Worm (Caenorhabditis elegans) whole organism, mixed stage, embryonic: Measurements from ENCODE around the gene col-185.

ENCODE experiments used
- ces-1 ChIP-seq: fragments of 150-350 bp; optimal IDR thresholded peaks from 2 replicates; lab custom pipeline; 2014; ENCODE audit warnings: missing biosample characterization, missing genetic modification reagents, missing genetic modification characterization
- elt-1 ChIP-seq: sonication (generic microtip); optimal IDR thresholded peaks from 2 replicates; lab custom pipeline; 2017; ENCODE audit warnings: missing genetic modification characterization, mild to moderate bottlenecking, missing compliant biosample characterization, antibody characterized with exemption, moderate library complexity, borderline replicate concordance; ENCODE audit not compliant: insufficient read depth
- elt-3 ChIP-seq: fragments of 150-350 bp; optimal IDR thresholded peaks from 2 replicates; lab custom pipeline; 2014; ENCODE audit warnings: missing biosample characterization, missing genetic modification characterization
- ham-2 ChIP-seq: fragments of 200-800 bp; sonication (Bioruptor generic); optimal IDR thresholded peaks from 2 replicates; lab custom pipeline; 2018; ENCODE audit warnings: mild to moderate bottlenecking, missing genetic modification characterization, missing compliant biosample characterization
- hlh-1 ChIP-seq: fragments of 150-350 bp; optimal IDR thresholded peaks from 2 replicates; lab custom pipeline; 2014; ENCODE audit warnings: missing biosample characterization, missing genetic modification reagents, missing genetic modification characterization
- lin-13 ChIP-seq: fragments of 150-350 bp; optimal IDR thresholded peaks from 2 replicates; lab custom pipeline; 2014; ENCODE audit warnings: missing biosample characterization, missing genetic modification characterization
- nhr-12 ChIP-seq: fragments of 150-350 bp; optimal IDR thresholded peaks from 2 replicates; lab custom pipeline; 2014; ENCODE audit warnings: missing biosample characterization, missing genetic modification characterization
- nhr-237 ChIP-seq: fragments of 150-350 bp; optimal IDR thresholded peaks from 2 replicates; lab custom pipeline; 2014; ENCODE audit warnings: missing biosample characterization, missing genetic modification characterization
- nhr-76 ChIP-seq: sonication (generic microtip); optimal IDR thresholded peaks from 2 replicates; lab custom pipeline; 2017; ENCODE audit warnings: missing biosample characterization, missing genetic modification characterization
- unc-39 ChIP-seq: fragments of 150-350 bp; optimal IDR thresholded peaks from 2 replicates; lab custom pipeline; 2014; ENCODE audit warnings: missing biosample characterization, missing genetic modification characterization
- unc-62 ChIP-seq: fragments of 150-350 bp; optimal IDR thresholded peaks from 2 replicates; lab custom pipeline; 2014; ENCODE audit warnings: missing biosample characterization, missing genetic modification reagents, missing genetic modification characterization
- ztf-11 ChIP-seq: fragments of 150-350 bp; optimal IDR thresholded peaks from 2 replicates; lab custom pipeline; 2014; ENCODE audit warnings: missing biosample characterization, missing genetic modification characterization

ce11 chrX:13542236-13542635 is 31.3 kb upstream of the col-185 start, which contains the start of gene cah-4:
- no peak for TF ChIP-seq nhr-76 (tag; lab: Kevin White, UChicago)
- no peak for TF ChIP-seq ham-2 (GFP tag; lab: Kevin White, UChicago)
- TF ChIP-seq unc-62 (GFP tag; lab: Kevin White, UChicago), result no peak
- no peak for TF ChIP-seq nhr-237 (tag; lab: Kevin White, UChicago)
- TF ChIP-seq unc-39 (tag; lab: Kevin White, UChicago), result no peak
- TF ChIP-seq nhr-12 (tag; lab: Kevin White, UChicago), result no peak
- no peak for TF ChIP-seq ces-1
- no peak for TF ChIP-seq ztf-11 (tag; lab: Kevin White, UChicago)
- no peak for TF ChIP-seq elt-1
- TF ChIP-seq hlh-1 (tag; lab: Kevin White, UChicago), result no peak
- no peak for TF ChIP-seq lin-13
- no peak for TF ChIP-seq elt-3 (tag; lab: Kevin White, UChicago)
